Fruit fly (Drosophila melanogaster): Measurements from ENCODE around the gene Cyp28a5.

The Cyp28a5 gene

dm6 chr2L:14024051-14024745 lies 47.1 kb downstream of the Cyp28a5 start (continued):
- TF ChIP-seq seq (GFP tag; IDR thresholded peaks at IDR 0.05) (peak; percentile 99), gt (GFP tag; IDR thresholded peaks at IDR 0.05) (peak; percentile 95), CG14050 (GFP tag; IDR thresholded peaks at IDR 0.05) (peak; percentile 97), vfl (GFP tag; optimal IDR thresholded peaks at IDR 0.05) (peak; percentile 95), Camta (GFP tag; optimal IDR thresholded peaks at IDR 0.05) (peak; percentile 100), bigmax (GFP tag; optimal IDR thresholded peaks at IDR 0.05) (peak; percentile 93), CG8765 (GFP tag; IDR thresholded peaks at IDR 0.05) (peak; percentile 87), NFAT (GFP tag; IDR thresholded peaks at IDR 0.05) (peak; percentile 98), CG13775 (GFP tag; optimal IDR thresholded peaks at IDR 0.05) (peak; percentile 96), CG15011 (GFP tag; optimal IDR thresholded peaks at IDR 0.05) (peak; percentile 100), mld (GFP tag; IDR thresholded peaks at IDR 0.05; ENCODE audit: partially characterized antibody) (peak; percentile 38; the same call in 1 of the 3 replicates), Drgx (GFP tag; IDR thresholded peaks at IDR 0.05) (peak; percentile 88), sug (tag; optimal IDR thresholded peaks at IDR 0.05) (peak; percentile 97), CG12236 (GFP tag; optimal IDR thresholded peaks at IDR 0.05) (peak; percentile 100), CG9932 (GFP tag; IDR thresholded peaks at IDR 0.05) (peak; percentile 88), CG17328 (GFP tag; IDR thresholded peaks at IDR 0.05) (peak; percentile 98), chif (GFP tag; optimal IDR thresholded peaks at IDR 0.05) (peak; percentile 99 to 100), CG2712 (tag; optimal IDR thresholded peaks at IDR 0.05) (peak; percentile 98), amos (GFP tag; IDR thresholded peaks at IDR 0.05; ENCODE audit: partially characterized antibody) (no peak), CG17361 (GFP tag; IDR thresholded peaks at IDR 0.05) (peak; percentile 94), exex (tag; optimal IDR thresholded peaks at IDR 0.05) (peak; percentile 94), CG4730 (GFP tag; IDR thresholded peaks at IDR 0.05) (peak; percentile 96), CG13894 (tag; optimal IDR thresholded peaks at IDR 0.05) (peak; percentile 98), tap (tag; optimal IDR thresholded peaks at IDR 0.05) (peak; percentile 99), NK7.1 (GFP tag; optimal IDR thresholded peaks at IDR 0.05) (peak; percentile 99), Optix (GFP tag; IDR thresholded peaks at IDR 0.05) (peak; percentile 98), PHDP (tag; optimal IDR thresholded peaks at IDR 0.05) (peak; percentile 99), CG13296 (GFP tag; optimal IDR thresholded peaks at IDR 0.05) (peak; percentile 100), Side (GFP tag; optimal IDR thresholded peaks at IDR 0.05) (peak; percentile 100), ash1 (GFP tag; optimal IDR thresholded peaks at IDR 0.05) (peak; percentile 100), odd (GFP tag; optimal IDR thresholded peaks at IDR 0.05) (peak; percentile 100), D (optimal IDR thresholded peaks at IDR 0.05) (no peak), D (GFP tag; optimal IDR thresholded peaks at IDR 0.05) (peak; percentile 100), cad (GFP tag; optimal IDR thresholded peaks at IDR 0.05) (no peak), gem (tag; optimal IDR thresholded peaks at IDR 0.05) (peak; percentile 99), Oaz (GFP tag; IDR thresholded peaks at IDR 0.05) (peak; percentile 94), chinmo (GFP tag; IDR thresholded peaks at IDR 0.05; ENCODE audit: partially characterized antibody) (peak; percentile 93; the same call in 2 of the 4 replicates), CG17912 (GFP tag; optimal IDR thresholded peaks at IDR 0.05) (peak; percentile 100), CG18262 (tag; optimal IDR thresholded peaks at IDR 0.05) (peak; percentile 97), HLH54F (GFP tag; optimal IDR thresholded peaks at IDR 0.05) (peak; percentile 96), Fer1 (GFP tag; optimal IDR thresholded peaks at IDR 0.05) (peak; percentile 99), so (GFP tag; IDR thresholded peaks at IDR 0.05) (peak; percentile 99), Fer3 (tag; optimal IDR thresholded peaks at IDR 0.05) (peak; percentile 99), CG17829 (tag; optimal IDR thresholded peaks at IDR 0.05) (peak; percentile 97), Hr39 (optimal IDR thresholded peaks at IDR 0.05) (no peak), usp (GFP tag; optimal IDR thresholded peaks at IDR 0.05) (no peak), CG5245 (GFP tag; optimal IDR thresholded peaks at IDR 0.05) (peak; percentile 99), CG32772 (GFP tag; IDR thresholded peaks at IDR 0.05) (peak; percentile 96), CG32767 (GFP tag; IDR thresholded peaks at IDR 0.05) (peak; percentile 98), Trl (optimal IDR thresholded peaks at IDR 0.05) (peak in 1 of 2 experiments; percentile 69), Trl (GFP tag; optimal IDR thresholded peaks at IDR 0.05) (peak; percentile 100)
